Fruit fly (Drosophila melanogaster) whole organism, embryonic: ENCODE data around the gene Spps.

Source experiments
- Awh ChIP-seq: fragments of 200-800 bp; sonication (Bioruptor generic); IDR thresholded peaks from 2 replicates; pipeline ENCODE4, ENCODE4 v1.3.6; 2022; ENCODE audit warnings: missing biosample characterization, missing genetic modification characterization
- C15 ChIP-seq: fragments of 200-800 bp; sonication (Bioruptor generic); IDR thresholded peaks from 3 replicates; pipeline ENCODE4 v1.3.6; 2022; ENCODE audit warnings: missing biosample characterization, missing genetic modification characterization
- CG12155 ChIP-seq: fragments of 200-800 bp; sonication (Bioruptor generic); optimal IDR thresholded peaks from 3 replicates; lab custom pipeline; 2016; ENCODE audit warnings: missing biosample characterization, missing genetic modification characterization
- CG12236 ChIP-seq: fragments of 200-800 bp; sonication (Bioruptor generic); optimal IDR thresholded peaks from 2 replicates; lab custom pipeline; 2016; ENCODE audit warnings: missing biosample characterization, missing genetic modification characterization
- CG13123 ChIP-seq: fragments of 200-800 bp; sonication (Bioruptor generic); optimal IDR thresholded peaks from 2 replicates; lab custom pipeline; 2016; ENCODE audit warnings: missing biosample characterization, missing genetic modification characterization
- CG15269 ChIP-seq: fragments of 200-800 bp; sonication (Bioruptor generic); optimal IDR thresholded peaks from 2 replicates; lab custom pipeline; 2018; ENCODE audit warnings: missing biosample characterization, mild to moderate bottlenecking, missing genetic modification characterization, moderate library complexity
- CG16813 ChIP-seq: fragments of 200-800 bp; sonication (Bioruptor generic); IDR thresholded peaks from 3 replicates; pipeline ENCODE4 v1.3.6; 2022; ENCODE audit warnings: missing biosample characterization, missing genetic modification characterization; ENCODE audit not compliant: partially characterized antibody
- CG16815 ChIP-seq: fragments of 200-800 bp; sonication (Bioruptor generic); optimal IDR thresholded peaks from 3 replicates; lab custom pipeline; 2017; ENCODE audit warnings: missing biosample characterization, mild to moderate bottlenecking, missing genetic modification characterization
- CG18262 ChIP-seq: fragments of 200-800 bp; optimal IDR thresholded peaks from 3 replicates; lab custom pipeline; 2019; ENCODE audit warnings: missing biosample characterization, mild to moderate bottlenecking, missing genetic modification characterization, moderate library complexity
- CG34376 ChIP-seq: fragments of 200-800 bp; sonication (Bioruptor generic); optimal IDR thresholded peaks from 2 replicates; lab custom pipeline; 2018; ENCODE audit warnings: missing biosample characterization, mild to moderate bottlenecking, missing genetic modification characterization
- CG34422 ChIP-seq: fragments of 200-800 bp; sonication (Bioruptor generic); IDR thresholded peaks from 3 replicates; pipeline ENCODE4 v1.3.6; 2022; ENCODE audit warnings: missing biosample characterization, missing genetic modification characterization
- CG42726 ChIP-seq: fragments of 200-800 bp; sonication (Bioruptor generic); IDR thresholded peaks from 2 replicates; pipeline ENCODE4 v1.3.6; 2022; ENCODE audit warnings: missing biosample characterization, missing genetic modification characterization; ENCODE audit not compliant: partially characterized antibody
- CG4328 ChIP-seq: fragments of 200-800 bp; sonication (Bioruptor generic); optimal IDR thresholded peaks from 3 replicates; lab custom pipeline; 2017; ENCODE audit warnings: missing biosample characterization, missing genetic modification reagents, missing genetic modification characterization
- CG7372 ChIP-seq: fragments of 200-800 bp; sonication (Bioruptor generic); IDR thresholded peaks from 2 replicates; pipeline ENCODE4 v1.3.6; 2022; ENCODE audit warnings: missing biosample characterization, missing genetic modification characterization
- CG7928 ChIP-seq: fragments of 200-800 bp; sonication (Bioruptor generic); optimal IDR thresholded peaks from 2 replicates; lab custom pipeline; 2017; ENCODE audit warnings: missing biosample characterization, mild to moderate bottlenecking, missing genetic modification characterization
- CG9817 ChIP-seq: fragments of 200-800 bp; sonication (Bioruptor generic); optimal IDR thresholded peaks from 2 replicates; lab custom pipeline; 2018; ENCODE audit warnings: missing biosample characterization, mild to moderate bottlenecking, missing genetic modification characterization, moderate library complexity
- Camta ChIP-seq: fragments of 200-800 bp; sonication (Bioruptor generic); optimal IDR thresholded peaks from 2 replicates; lab custom pipeline; 2016; ENCODE audit warnings: missing biosample characterization, missing genetic modification characterization
- CrebB ChIP-seq: fragments of 200-800 bp; sonication (Bioruptor generic); optimal IDR thresholded peaks from 3 replicates; lab custom pipeline; 2018; ENCODE audit warnings: missing biosample characterization, mild to moderate bottlenecking, missing genetic modification characterization
- Dp ChIP-seq: fragments of 200-800 bp; sonication (Bioruptor generic); optimal IDR thresholded peaks from 2 replicates; lab custom pipeline; 2018; ENCODE audit warnings: missing biosample characterization, mild to moderate bottlenecking, missing genetic modification characterization, moderate library complexity
- E2f2 ChIP-seq: fragments of 200-800 bp; sonication (Bioruptor generic); IDR thresholded peaks from 2 replicates; pipeline ENCODE4 v1.3.6; 2022; ENCODE audit warnings: missing biosample characterization, missing genetic modification characterization
- Eip74EF ChIP-seq, 2 experiments: fragments of 200-800 bp in 1 of 2; fragments of >200 bp in 1 of 2; sonication (Bioruptor generic) in 1 of 2; optimal IDR thresholded peaks; 2 replicates each; lab custom pipeline; 2017 to 2019; ENCODE audit warnings: missing biosample characterization in 2 of 2, missing genetic modification characterization in 2 of 2, mild to moderate bottlenecking in 1 of 2, moderate library complexity in 1 of 2
- HLH4C ChIP-seq: fragments of 200-800 bp; sonication (Bioruptor generic); IDR thresholded peaks from 3 replicates; pipeline ENCODE4 v1.3.6; 2022; ENCODE audit warnings: missing biosample characterization, missing genetic modification characterization; ENCODE audit not compliant: partially characterized antibody
- Hmr ChIP-seq: fragments of 200-800 bp; sonication (Bioruptor generic); optimal IDR thresholded peaks from 3 replicates; lab custom pipeline; 2017; ENCODE audit warnings: mild to moderate bottlenecking, missing biosample characterization, missing genetic modification reagents, missing genetic modification characterization
- Neu2 ChIP-seq: fragments of 200-800 bp; sonication (Bioruptor generic); optimal IDR thresholded peaks from 3 replicates; lab custom pipeline; 2016; ENCODE audit warnings: missing biosample characterization, missing genetic modification characterization, borderline replicate concordance
- Nf-YB ChIP-seq: fragments of 200-800 bp; sonication (Bioruptor generic); optimal IDR thresholded peaks from 3 replicates; lab custom pipeline; 2019; ENCODE audit warnings: missing biosample characterization, mild to moderate bottlenecking, missing genetic modification characterization, moderate library complexity
- Opbp ChIP-seq: fragments of 200-800 bp; sonication (Bioruptor generic); IDR thresholded peaks from 3 replicates; pipeline ENCODE4 v1.3.6; 2022; ENCODE audit warnings: missing biosample characterization, missing genetic modification characterization; ENCODE audit not compliant: partially characterized antibody
- Poxn ChIP-seq: fragments of 200-800 bp; sonication (Bioruptor generic); IDR thresholded peaks from 2 replicates; pipeline ENCODE4 v1.3.6; 2022; ENCODE audit warnings: missing biosample characterization, missing genetic modification characterization
- Vsx1 ChIP-seq: fragments of 200-800 bp; sonication (Bioruptor generic); optimal IDR thresholded peaks from 2 replicates; lab custom pipeline; 2017; ENCODE audit warnings: missing biosample characterization, mild to moderate bottlenecking, missing genetic modification characterization, missing genetic modification reagents
- Xrp1 ChIP-seq: fragments of 200-800 bp; sonication (Bioruptor generic); IDR thresholded peaks from 2 replicates; pipeline ENCODE4 v1.3.6; 2022; ENCODE audit warnings: missing biosample characterization, missing genetic modification characterization
- ab ChIP-seq: fragments of 200-800 bp; sonication (Bioruptor generic); optimal IDR thresholded peaks from 2 replicates; lab custom pipeline; 2016; ENCODE audit warnings: missing biosample characterization, missing genetic modification characterization
- caup ChIP-seq: fragments of 200-800 bp; sonication (Bioruptor generic); optimal IDR thresholded peaks from 3 replicates; lab custom pipeline; 2017; ENCODE audit warnings: missing biosample characterization, mild to moderate bottlenecking, missing genetic modification characterization, moderate library complexity; ENCODE audit not compliant: severe bottlenecking
- fd3F ChIP-seq: fragments of 200-800 bp; sonication (Bioruptor generic); optimal IDR thresholded peaks from 2 replicates; lab custom pipeline; 2018; ENCODE audit warnings: missing biosample characterization, mild to moderate bottlenecking, missing genetic modification characterization, moderate library complexity
- fd64A ChIP-seq: fragments of 200-800 bp; sonication (Bioruptor generic); optimal IDR thresholded peaks from 3 replicates; lab custom pipeline; 2018; ENCODE audit warnings: missing biosample characterization, mild to moderate bottlenecking, missing genetic modification characterization
- fru ChIP-seq: fragments of >200 bp; optimal IDR thresholded peaks from 2 replicates; lab custom pipeline; 2017
- gcm2 ChIP-seq: fragments of 200-800 bp; sonication (Bioruptor generic); optimal IDR thresholded peaks from 2 replicates; lab custom pipeline; 2016; ENCODE audit warnings: missing biosample characterization, missing genetic modification characterization
- grn ChIP-seq: fragments of 200-800 bp; sonication (Bioruptor generic); optimal IDR thresholded peaks from 3 replicates; lab custom pipeline; 2017; ENCODE audit warnings: missing biosample characterization, missing genetic modification characterization
- gt ChIP-seq: fragments of 200-800 bp; sonication (Bioruptor generic); IDR thresholded peaks from 2 replicates; pipeline ENCODE4 v1.3.6; 2022; ENCODE audit warnings: missing biosample characterization, missing genetic modification characterization
- hb ChIP-seq: fragments of 200-800 bp; sonication (Bioruptor generic); IDR thresholded peaks from 3 replicates; pipeline ENCODE4 v1.3.6; 2022; ENCODE audit warnings: missing biosample characterization, missing genetic modification characterization; ENCODE audit not compliant: partially characterized antibody
- inv ChIP-seq: fragments of 200-800 bp; sonication (Bioruptor generic); IDR thresholded peaks from 2 replicates; pipeline ENCODE4 v1.3.6; 2022; ENCODE audit warnings: missing biosample characterization, missing genetic modification characterization; ENCODE audit not compliant: partially characterized antibody
- kay ChIP-seq: fragments of 200-800 bp; sonication (Bioruptor generic); optimal IDR thresholded peaks from 2 replicates; lab custom pipeline; 2016; ENCODE audit warnings: missing biosample characterization, missing genetic modification characterization
- lab ChIP-seq: fragments of 200-800 bp; sonication (Bioruptor generic); optimal IDR thresholded peaks from 3 replicates; lab custom pipeline; 2017; ENCODE audit warnings: missing biosample characterization, missing genetic modification characterization, mild to moderate bottlenecking, moderate library complexity, missing genetic modification reagents
- nerfin-1 ChIP-seq: fragments of 200-800 bp; sonication (Bioruptor generic); optimal IDR thresholded peaks from 3 replicates; lab custom pipeline; 2019; ENCODE audit warnings: missing biosample characterization, mild to moderate bottlenecking, missing genetic modification characterization, moderate library complexity
- nmo ChIP-seq: fragments of 200-800 bp; sonication (Bioruptor generic); optimal IDR thresholded peaks from 2 replicates; lab custom pipeline; 2018; ENCODE audit warnings: missing biosample characterization, mild to moderate bottlenecking, missing genetic modification characterization, moderate library complexity
- onecut ChIP-seq: fragments of 200-800 bp; sonication (Bioruptor generic); IDR thresholded peaks from 2 replicates; pipeline ENCODE4 v1.3.6; 2022; ENCODE audit warnings: missing biosample characterization, missing genetic modification characterization
- pb ChIP-seq: fragments of 200-800 bp; sonication (Bioruptor generic); optimal IDR thresholded peaks from 3 replicates; lab custom pipeline; 2016; ENCODE audit warnings: missing biosample characterization, missing genetic modification characterization
- repo ChIP-seq: fragments of 200-800 bp; sonication (Bioruptor generic); optimal IDR thresholded peaks from 2 replicates; lab custom pipeline; 2016; ENCODE audit warnings: missing biosample characterization, missing genetic modification characterization
- salm ChIP-seq: fragments of 200-800 bp; sonication (Bioruptor generic); optimal IDR thresholded peaks from 2 replicates; lab custom pipeline; 2018; ENCODE audit warnings: missing biosample characterization, mild to moderate bottlenecking, missing genetic modification characterization
- sob ChIP-seq: fragments of 200-800 bp; sonication (Bioruptor generic); IDR thresholded peaks from 2 replicates; pipeline ENCODE4 v1.3.6; 2022; ENCODE audit warnings: missing biosample characterization, missing genetic modification characterization
- tin ChIP-seq: fragments of 200-800 bp; sonication (Bioruptor generic); optimal IDR thresholded peaks from 3 replicates; lab custom pipeline; 2016; ENCODE audit warnings: missing biosample characterization, missing genetic modification characterization

The Spps gene

dm6 chr3R:24193373-24193879 is 33.3 kb downstream of the Spps start, which contains the start of the genes SMC6 and CG6204 (continued):
- peak; percentile 89 for TF ChIP-seq caup
- TF ChIP-seq E2f2: peak; percentile 88
- peak; percentile 95 for TF ChIP-seq CG18262
- TF ChIP-seq fd3F (GFP tag; lab: Kevin White, UChicago): peak; percentile 96
- TF ChIP-seq Nf-YB (GFP tag; lab: Kevin White, UChicago): peak; percentile 80
- TF ChIP-seq salm (tag; lab: Kevin White, UChicago): peak; percentile 92
- peak; percentile 48 for TF ChIP-seq pb (GFP tag; lab: Kevin White, UChicago)
- peak; percentile 26 for TF ChIP-seq Neu2 (GFP tag; lab: Kevin White, UChicago)
- TF ChIP-seq fd64A (GFP tag; lab: Kevin White, UChicago): peak; percentile 23
- peak; percentile 68 for TF ChIP-seq repo
- peak; percentile 84 for TF ChIP-seq CG34376 (GFP tag; lab: Kevin White, UChicago)
- peak; percentile 91 for TF ChIP-seq tin (GFP tag; lab: Kevin White, UChicago)
- peak; percentile 95 for TF ChIP-seq lab (GFP tag; lab: Kevin White, UChicago)
- peak; percentile 93 for TF ChIP-seq Awh
- peak; percentile 95 for TF ChIP-seq CG34422 (GFP tag; lab: Robert Waterston, UW)
- TF ChIP-seq onecut: peak; percentile 85
- TF ChIP-seq CG42726 (GFP tag; lab: Robert Waterston, UW): no peak
- no peak for TF ChIP-seq fru (lab: Kevin White, UChicago)
- TF ChIP-seq HLH4C (GFP tag; lab: Robert Waterston, UW): no peak
- TF ChIP-seq nmo: peak; percentile 98
- TF ChIP-seq kay (GFP tag; lab: Kevin White, UChicago): peak; percentile 85
- peak; percentile 88 for TF ChIP-seq CG4328 (GFP tag; lab: Kevin White, UChicago)
- peak; percentile 92 for TF ChIP-seq Poxn
- peak; percentile 92 for TF ChIP-seq CG12155 (GFP tag; lab: Kevin White, UChicago)
- peak; percentile 94 for TF ChIP-seq nerfin-1
- peak; percentile 96 for TF ChIP-seq CG15269 (tag; lab: Kevin White, UChicago)
- no peak for TF ChIP-seq grn (GFP tag; lab: Kevin White, UChicago)
- TF ChIP-seq Eip74EF (GFP tag; optimal IDR thresholded peaks at IDR 0.05; lab: Kevin White, UChicago): peak in 1 of 2 experiments; percentile 91
- TF ChIP-seq C15 (GFP tag; lab: Robert Waterston, UW): peak; percentile 81
- TF ChIP-seq CG7928: peak; percentile 66
- no peak for TF ChIP-seq hb (GFP tag; lab: Robert Waterston, UW)
- TF ChIP-seq Hmr: peak; percentile 94
- peak; percentile 92 for TF ChIP-seq CG7372 (GFP tag; lab: Robert Waterston, UW)
- peak; percentile 66 for TF ChIP-seq CG12236
- TF ChIP-seq CrebB: peak; percentile 90
- TF ChIP-seq inv (GFP tag; lab: Robert Waterston, UW): peak; percentile 51; the same call in 1 of the 2 replicates
- peak; percentile 97 for TF ChIP-seq CG9817 (tag; lab: Kevin White, UChicago)
- TF ChIP-seq Dp (GFP tag; lab: Kevin White, UChicago): peak; percentile 69
- TF ChIP-seq Camta (GFP tag; lab: Kevin White, UChicago): peak; percentile 77
- peak; percentile 95 for TF ChIP-seq Xrp1 (GFP tag; lab: Robert Waterston, UW)
- TF ChIP-seq gt (GFP tag; lab: Robert Waterston, UW): peak; percentile 67; the same call in 1 of the 2 replicates
- no peak for TF ChIP-seq Opbp
- TF ChIP-seq gcm2 (GFP tag; lab: Kevin White, UChicago): peak; percentile 57
- TF ChIP-seq Vsx1 (GFP tag; lab: Kevin White, UChicago): peak; percentile 89
- peak; percentile 95 for TF ChIP-seq CG16815 (GFP tag; lab: Kevin White, UChicago)
- TF ChIP-seq CG16813 (GFP tag; lab: Robert Waterston, UW): peak; percentile 33; the same call in 1 of the 3 replicates
- TF ChIP-seq sob (GFP tag; lab: Robert Waterston, UW): peak; percentile 95
- peak; percentile 71 for TF ChIP-seq CG13123 (GFP tag; lab: Kevin White, UChicago)
- peak; percentile 39 for TF ChIP-seq ab (GFP tag; lab: Kevin White, UChicago)
